Worm (Caenorhabditis elegans): ENCODE data around the gene F45H10.5.

- TF ChIP-seq snpc-4 (GFP tag; optimal IDR thresholded peaks at IDR 0.05) (no peak), snpc-4 (tag; optimal IDR thresholded peaks at IDR 0.05) (no peak), ztf-18 (tag; optimal IDR thresholded peaks at IDR 0.05) (no peak), fkh-3 (tag; optimal IDR thresholded peaks at IDR 0.05) (no peak), akir-1 (GFP tag; optimal IDR thresholded peaks at IDR 0.05) (no peak), unc-130 (GFP tag; optimal IDR thresholded peaks at IDR 0.05) (no peak), F52B5.7 (tag; optimal IDR thresholded peaks at IDR 0.05) (no peak), F39B2.1 (GFP tag; IDR thresholded peaks at IDR 0.05) (no peak), madf-6 (GFP tag; IDR thresholded peaks at IDR 0.05) (no peak), F10E7.11 (tag; optimal IDR thresholded peaks at IDR 0.05) (no peak), Y56A3A.18 (GFP tag; IDR thresholded peaks at IDR 0.05) (no peak), nfya-2 (GFP tag; IDR thresholded peaks at IDR 0.05) (no peak), ceh-27 (GFP tag; optimal IDR thresholded peaks at IDR 0.05) (no peak), D2030.7 (GFP tag; IDR thresholded peaks at IDR 0.05) (no peak), ekl-4 (GFP tag; IDR thresholded peaks at IDR 0.05) (no peak)
These were observed 45.9 kb downstream of the F45H10.5 start, which contains the start of gene ddl-2 for ce11 chrII:13547545-13547944.
